Fruit fly (Drosophila melanogaster) Kc167 (cell line): ENCODE results near the gene tim.

Experiments used
- Myc ChIP-seq: fragments of >200 bp; optimal IDR thresholded peaks from 2 replicates; lab custom pipeline; 2017; ENCODE audit warnings: missing external identifiers
- Sin3A ChIP-seq: fragments of >200 bp; optimal IDR thresholded peaks from 2 replicates; lab custom pipeline; 2018; ENCODE audit warnings: missing external identifiers
- ttk ChIP-seq: sonication (Bioruptor generic); optimal IDR thresholded peaks from 2 replicates; lab custom pipeline; 2017; ENCODE audit warnings: missing external identifiers

DNA sequence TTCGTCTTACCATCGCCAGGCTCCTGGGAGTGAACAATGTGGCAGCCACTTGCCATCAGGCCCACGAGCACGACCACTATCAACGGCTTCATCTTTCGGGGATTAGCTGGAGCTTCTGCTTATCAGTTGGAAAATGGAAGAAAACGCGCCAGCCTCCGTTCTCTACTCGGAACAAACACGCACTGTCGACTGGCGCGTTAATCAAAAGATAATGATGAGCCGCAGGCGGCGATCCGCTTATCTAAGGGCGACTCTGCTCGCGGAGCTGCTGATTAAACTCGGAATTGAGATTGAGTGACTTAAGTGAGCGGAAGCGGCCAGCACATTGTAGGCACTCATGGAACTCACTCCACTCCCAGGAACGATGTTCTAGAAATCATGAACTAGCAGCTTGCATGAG lies 46.2 kb downstream of the tim start, which contains the start of gene CG3246:
- TF ChIP-seq Sin3A (lab: Kevin White, UChicago) (no peak), Myc (lab: Kevin White, UChicago) (no peak), ttk (no peak)
